Fruit fly (Drosophila melanogaster) whole organism, wandering third instar larva: ENCODE measurements around the gene CG16781.

Source experiments
- Abd-B ChIP-seq: fragments of >200 bp; optimal IDR thresholded peaks from 2 replicates; lab custom pipeline; 2017; ENCODE audit warnings: missing biosample characterization, missing genetic modification characterization
- CG32264 ChIP-seq: fragments of 200-800 bp; sonication (Bioruptor generic); optimal IDR thresholded peaks from 2 replicates; lab custom pipeline; 2016; ENCODE audit warnings: missing biosample characterization, missing genetic modification characterization
- CG9705 ChIP-seq: fragments of 200-800 bp; sonication (Bioruptor generic); optimal IDR thresholded peaks from 2 replicates; lab custom pipeline; 2018; ENCODE audit warnings: missing biosample characterization, mild to moderate bottlenecking, missing genetic modification characterization
- CrebA ChIP-seq: fragments of 200-800 bp; sonication (Bioruptor generic); optimal IDR thresholded peaks from 2 replicates; lab custom pipeline; 2016; ENCODE audit warnings: missing biosample characterization, mild to moderate bottlenecking, missing genetic modification characterization, borderline replicate concordance
- Dfd ChIP-seq: fragments of >200 bp; optimal IDR thresholded peaks from 2 replicates; lab custom pipeline; 2017; ENCODE audit warnings: missing biosample characterization, missing genetic modification characterization
- GATAd ChIP-seq: sonication (Bioruptor generic); optimal IDR thresholded peaks from 2 replicates; lab custom pipeline; 2016; ENCODE audit warnings: missing biosample characterization, missing genetic modification characterization
- HLH106 ChIP-seq: fragments of 200-800 bp; optimal IDR thresholded peaks from 3 replicates; lab custom pipeline; 2019; ENCODE audit warnings: missing biosample characterization, mild to moderate bottlenecking, missing genetic modification characterization, moderate library complexity
- Hr78 ChIP-seq: fragments of >200 bp; optimal IDR thresholded peaks from 2 replicates; lab custom pipeline; 2017; ENCODE audit warnings: missing biosample characterization, missing genetic modification characterization
- Hr83 ChIP-seq: fragments of 200-300 bp; sonication (Bioruptor generic); optimal IDR thresholded peaks from 2 replicates; lab custom pipeline; 2016; ENCODE audit warnings: missing biosample characterization, mild to moderate bottlenecking, missing genetic modification characterization, moderate library complexity; ENCODE audit not compliant: poor library complexity, severe bottlenecking
- Mio ChIP-seq: sonication (Bioruptor generic); optimal IDR thresholded peaks from 2 replicates; lab custom pipeline; 2016; ENCODE audit warnings: missing biosample characterization, missing genetic modification characterization
- Myc ChIP-seq: fragments of >200 bp; optimal IDR thresholded peaks from 2 replicates; lab custom pipeline; 2017
- N ChIP-seq: fragments of >200 bp; optimal IDR thresholded peaks from 2 replicates; lab custom pipeline; 2018; ENCODE audit warnings: missing biosample characterization, missing external identifiers, missing genetic modification characterization
- OdsH ChIP-seq: fragments of 200-800 bp; sonication (Bioruptor generic); optimal IDR thresholded peaks from 2 replicates; lab custom pipeline; 2016; ENCODE audit warnings: missing biosample characterization, mild to moderate bottlenecking, missing genetic modification characterization
- Rel ChIP-seq, 2 experiments: fragments of 200-800 bp; sonication (Bioruptor generic) in 1 of 2; optimal IDR thresholded peaks; 2 replicates in 1 of 2; 3 replicates in 1 of 2; lab custom pipeline; 2016 to 2019; ENCODE audit warnings: mild to moderate bottlenecking in 2 of 2, missing biosample characterization in 2 of 2, missing genetic modification characterization in 2 of 2, moderate library complexity in 1 of 2
- Sp1 ChIP-seq: fragments of 200-800 bp; sonication (Bioruptor generic); optimal IDR thresholded peaks from 3 replicates; lab custom pipeline; 2019; ENCODE audit warnings: missing biosample characterization, mild to moderate bottlenecking, missing genetic modification characterization, moderate library complexity
- Vsx2 ChIP-seq: fragments of 200-300, 225-300 bp; sonication (Bioruptor generic); optimal IDR thresholded peaks from 2 replicates; lab custom pipeline; 2018; ENCODE audit warnings: missing biosample characterization, missing genetic modification characterization; ENCODE audit not compliant: partially characterized antibody
- br ChIP-seq: fragments of 200-800 bp; sonication (Bioruptor generic); optimal IDR thresholded peaks from 2 replicates; lab custom pipeline; 2016; ENCODE audit warnings: missing biosample characterization, missing genetic modification characterization
- brk ChIP-seq: fragments of 200-800 bp; sonication (Bioruptor generic); optimal IDR thresholded peaks from 2 replicates; lab custom pipeline; 2016; ENCODE audit warnings: missing biosample characterization, mild to moderate bottlenecking, missing genetic modification characterization
- dl ChIP-seq, 2 experiments: fragments of 175-275, 200-275 bp in 1 of 2; fragments of 200-275 bp in 1 of 2; sonication (Bioruptor generic); optimal IDR thresholded peaks; lab custom pipeline; 2018; ENCODE audit warnings: mild to moderate bottlenecking in 2 of 2, missing biosample characterization in 2 of 2, missing genetic modification characterization in 2 of 2, moderate library complexity in 2 of 2; ENCODE audit not compliant: partially characterized antibody in 2 of 2, insufficient read depth in 1 of 2
- dmrt93B ChIP-seq: fragments of 200-800 bp; sonication (Bioruptor generic); optimal IDR thresholded peaks from 2 replicates; lab custom pipeline; 2018; ENCODE audit warnings: missing biosample characterization, mild to moderate bottlenecking, missing genetic modification characterization
- dsf ChIP-seq: sonication (Bioruptor generic); optimal IDR thresholded peaks from 2 replicates; lab custom pipeline; 2016; ENCODE audit warnings: missing biosample characterization, missing genetic modification characterization, borderline replicate concordance
- ey ChIP-seq: fragments of 200-800 bp; sonication (Bioruptor generic); optimal IDR thresholded peaks from 2 replicates; lab custom pipeline; 2016; ENCODE audit warnings: missing biosample characterization, missing genetic modification characterization
- fru ChIP-seq: fragments of 200-800 bp; sonication (Bioruptor generic); optimal IDR thresholded peaks from 3 replicates; lab custom pipeline; 2016; ENCODE audit warnings: missing biosample characterization, mild to moderate bottlenecking, missing genetic modification characterization
- lola ChIP-seq: fragments of >200 bp; optimal IDR thresholded peaks from 2 replicates; lab custom pipeline; 2017; ENCODE audit warnings: missing biosample characterization, missing genetic modification characterization
- pan ChIP-seq: fragments of >200 bp; optimal IDR thresholded peaks from 2 replicates; lab custom pipeline; 2017
- psq ChIP-seq: fragments of 200-800 bp; sonication (Bioruptor generic); optimal IDR thresholded peaks from 3 replicates; lab custom pipeline; 2017; ENCODE audit warnings: missing biosample characterization, mild to moderate bottlenecking, missing genetic modification characterization, moderate library complexity
- sage ChIP-seq: fragments of 200-800 bp; sonication (Bioruptor generic); optimal IDR thresholded peaks from 2 replicates; lab custom pipeline; 2016; ENCODE audit warnings: missing biosample characterization, mild to moderate bottlenecking, missing genetic modification characterization
- sv ChIP-seq: fragments of 200-800 bp; sonication (Bioruptor generic); optimal IDR thresholded peaks from 3 replicates; lab custom pipeline; 2016; ENCODE audit warnings: missing biosample characterization, missing genetic modification characterization
- tai ChIP-seq: sonication (Bioruptor generic); optimal IDR thresholded peaks from 2 replicates; lab custom pipeline; 2016; ENCODE audit warnings: missing biosample characterization, missing genetic modification characterization
- woc ChIP-seq: sonication (Bioruptor generic); optimal IDR thresholded peaks from 2 replicates; lab custom pipeline; 2016; ENCODE audit warnings: missing biosample characterization, mild to moderate bottlenecking, missing genetic modification characterization

CG16781 gene

DNA sequence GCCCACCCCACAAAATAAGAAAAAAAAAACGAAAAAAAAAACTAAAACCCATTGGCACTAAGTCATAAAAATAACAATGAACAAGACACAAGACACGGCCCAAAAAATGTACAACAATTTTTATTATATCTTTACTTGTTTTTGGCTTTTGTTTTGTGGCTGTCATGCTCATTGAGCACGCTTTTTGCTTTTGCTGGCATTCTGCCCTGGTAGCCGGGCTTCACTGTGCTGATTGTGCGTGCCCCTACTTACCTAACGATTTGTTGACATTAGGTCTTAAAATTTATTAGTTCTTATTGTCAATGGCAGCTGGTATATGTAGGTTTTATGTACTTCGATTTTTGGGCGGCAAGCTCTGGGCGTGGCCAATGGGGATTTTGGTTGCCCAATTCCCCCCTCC, 5.4 kb downstream of the CG16781 start:
- TF ChIP-seq CG9705 (GFP tag; lab: Kevin White, UChicago) (no peak), Rel (GFP tag; optimal IDR thresholded peaks at IDR 0.05; lab: Kevin White, UChicago) (no peak), Rel (tag; optimal IDR thresholded peaks at IDR 0.05; lab: Kevin White, UChicago) (no peak), Mio (GFP tag; lab: Kevin White, UChicago) (no peak), tai (GFP tag; lab: Kevin White, UChicago) (no peak), dl (GFP tag; optimal IDR thresholded peaks at IDR 0.05; lab: Kevin White, UChicago; ENCODE audit: insufficient read depth in 1 of 2, partially characterized antibody in 2 of 2) (no peak), brk (GFP tag; lab: Kevin White, UChicago) (no peak), ey (GFP tag; lab: Kevin White, UChicago) (no peak), dmrt93B (no peak), Vsx2 (GFP tag; lab: Kevin White, UChicago) (no peak), fru (GFP tag; lab: Kevin White, UChicago) (no peak), CG32264 (GFP tag; lab: Kevin White, UChicago) (no peak), woc (GFP tag; lab: Kevin White, UChicago) (no peak)
- TF ChIP-seq, all 38 proteins: peak for 0

DNA sequence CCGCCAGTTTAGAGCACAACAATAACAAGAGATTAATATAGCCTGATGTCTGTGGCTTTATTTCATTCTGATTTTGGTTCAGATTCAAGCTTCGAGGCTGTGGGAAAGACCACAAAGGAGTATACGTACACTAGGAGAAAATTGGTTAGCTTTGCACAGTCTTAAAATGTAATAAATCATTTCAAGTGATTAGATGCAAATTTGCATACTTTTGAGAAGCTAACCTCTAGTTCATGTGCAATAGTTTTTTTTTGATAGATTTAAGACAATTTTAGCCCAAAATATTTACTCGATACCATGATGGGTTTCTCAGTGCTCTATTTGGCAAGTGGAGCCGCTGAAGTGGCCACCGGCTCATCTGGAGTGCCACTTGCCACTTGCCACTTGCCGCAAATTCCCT, 6.3 kb downstream of the CG16781 start:
- TF ChIP-seq br (GFP tag; lab: Kevin White, UChicago) = no peak
- no peak for TF ChIP-seq Sp1
- no peak for TF ChIP-seq Rel (GFP tag; optimal IDR thresholded peaks at IDR 0.05; lab: Kevin White, UChicago)
- TF ChIP-seq Rel (tag; optimal IDR thresholded peaks at IDR 0.05; lab: Kevin White, UChicago) = no peak
- TF ChIP-seq CG9705 (GFP tag; lab: Kevin White, UChicago) = no peak
- TF ChIP-seq sv (GFP tag; lab: Kevin White, UChicago) = no peak
- TF ChIP-seq dmrt93B = no peak
- no peak for TF ChIP-seq GATAd (GFP tag; lab: Kevin White, UChicago)
- TF ChIP-seq N = no peak
- no peak for TF ChIP-seq dsf (GFP tag; lab: Kevin White, UChicago)
- TF ChIP-seq lola (GFP tag; lab: Kevin White, UChicago) = no peak
- TF ChIP-seq OdsH = no peak
- no peak for TF ChIP-seq Hr78 (GFP tag; lab: Kevin White, UChicago)
- TF ChIP-seq dl (GFP tag; optimal IDR thresholded peaks at IDR 0.05; lab: Kevin White, UChicago; ENCODE audit: insufficient read depth in 1 of 2, partially characterized antibody in 2 of 2) = no peak
- TF ChIP-seq fru (GFP tag; lab: Kevin White, UChicago) = no peak
- no peak for TF ChIP-seq Dfd (GFP tag; lab: Kevin White, UChicago)
- no peak for TF ChIP-seq Mio (GFP tag; lab: Kevin White, UChicago)
- no peak for TF ChIP-seq CG32264 (GFP tag; lab: Kevin White, UChicago)
- TF ChIP-seq tai (GFP tag; lab: Kevin White, UChicago) = no peak
- no peak for TF ChIP-seq Hr83 (GFP tag; lab: Kevin White, UChicago)
- TF ChIP-seq ey (GFP tag; lab: Kevin White, UChicago) = no peak

DNA sequence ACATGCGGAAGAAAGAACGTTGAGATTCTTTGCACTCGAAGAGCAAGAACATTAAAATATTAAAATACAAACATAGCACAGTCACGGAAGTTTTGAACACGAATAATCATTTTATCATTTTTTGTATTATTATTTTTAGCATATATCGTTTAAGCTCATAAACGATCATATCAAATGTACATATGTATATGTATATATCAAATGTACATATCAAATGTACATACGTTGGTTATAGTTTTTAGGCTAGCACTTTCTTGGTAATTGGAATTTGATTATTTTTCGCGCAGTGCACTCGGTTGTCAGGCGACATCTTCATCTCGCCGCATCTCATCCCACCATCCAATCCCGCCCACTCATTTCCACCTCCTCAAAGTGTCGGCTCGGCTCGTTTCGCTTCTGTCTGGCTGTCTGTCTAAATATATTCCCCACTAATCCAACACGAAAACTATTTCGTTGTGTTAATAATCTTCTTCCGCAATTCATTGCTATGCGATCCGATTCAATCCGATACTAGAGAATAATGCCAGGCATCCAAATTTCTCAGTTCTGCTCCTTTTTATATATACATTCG, 8.3 kb downstream of the CG16781 start:
- no peak for TF ChIP-seq Myc (lab: Kevin White, UChicago)
- TF ChIP-seq sv (GFP tag; lab: Kevin White, UChicago) = no peak
- no peak for TF ChIP-seq CG32264 (GFP tag; lab: Kevin White, UChicago)
- TF ChIP-seq psq (GFP tag; lab: Kevin White, UChicago) = no peak
- TF ChIP-seq woc (GFP tag; lab: Kevin White, UChicago) = no peak
- TF ChIP-seq Abd-B (GFP tag; lab: Kevin White, UChicago) = no peak
- TF ChIP-seq sage (GFP tag; lab: Kevin White, UChicago) = no peak
- no peak for TF ChIP-seq pan (lab: Kevin White, UChicago)
- no peak for TF ChIP-seq ey (GFP tag; lab: Kevin White, UChicago)
- TF ChIP-seq br (GFP tag; lab: Kevin White, UChicago) = no peak
- TF ChIP-seq CrebA (GFP tag; lab: Kevin White, UChicago) = no peak
- no peak for TF ChIP-seq fru (GFP tag; lab: Kevin White, UChicago)
- no peak for TF ChIP-seq Vsx2 (GFP tag; lab: Kevin White, UChicago)

DNA sequence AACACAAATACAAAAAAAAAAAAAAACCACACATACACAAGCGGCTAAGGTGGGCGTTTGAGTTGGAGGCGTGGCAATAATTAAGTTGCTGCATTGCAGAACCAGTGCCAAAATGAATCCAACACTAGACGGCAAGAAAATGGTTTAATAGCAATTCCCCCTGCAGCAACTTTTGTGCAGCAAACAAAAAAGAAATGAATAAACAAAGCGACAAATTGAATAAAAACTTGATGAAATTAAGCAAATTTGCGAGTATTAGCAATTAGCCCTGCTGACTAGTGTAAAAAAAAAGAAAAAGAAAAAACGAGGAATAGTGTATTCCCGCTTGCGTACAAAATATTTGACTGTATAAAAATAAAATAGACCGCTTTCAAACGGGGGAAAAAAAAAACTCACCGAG, 9.1 kb downstream of the CG16781 start:
- TF ChIP-seq woc (GFP tag; lab: Kevin White, UChicago) (no peak), sage (GFP tag; lab: Kevin White, UChicago) (no peak), dmrt93B (no peak), HLH106 (no peak)
- TF ChIP-seq, all 38 proteins: peak for 0
